Worm (Caenorhabditis elegans): Measurements from ENCODE around the gene ZK662.6.

- no peak for TF ChIP-seq snpc-4 (tag; optimal IDR thresholded peaks at IDR 0.05)
- TF ChIP-seq fos-1 (tag; optimal IDR thresholded peaks at IDR 0.05), result no peak
- no peak for TF ChIP-seq snu-23 (GFP tag; optimal IDR thresholded peaks at IDR 0.05)
- no peak for TF ChIP-seq nhr-11 (tag; optimal IDR thresholded peaks at IDR 0.05)
- TF ChIP-seq unc-62 (GFP tag; optimal IDR thresholded peaks at IDR 0.05), result no peak
- no peak for TF ChIP-seq mef-2 (tag; optimal IDR thresholded peaks at IDR 0.05)
- TF ChIP-seq ztf-11 (tag; optimal IDR thresholded peaks at IDR 0.05), result no peak
- no peak for TF ChIP-seq ces-1 (GFP tag; optimal IDR thresholded peaks at IDR 0.05)
- no peak for TF ChIP-seq pag-3 (tag; optimal IDR thresholded peaks at IDR 0.05; ENCODE audit: borderline replicate concordance, insufficient read depth)
- no peak for TF ChIP-seq efl-3 (GFP tag; optimal IDR thresholded peaks at IDR 0.05)
- no peak for TF ChIP-seq aha-1 (tag; optimal IDR thresholded peaks at IDR 0.05)
- TF ChIP-seq ceh-82 (tag; optimal IDR thresholded peaks at IDR 0.05), result no peak
- no peak for TF ChIP-seq unc-130 (tag; optimal IDR thresholded peaks at IDR 0.05)
Measured at ce11 chrX:15707913-15708312, 10.5 kb upstream of the ZK662.6 start, which contains the start of gene nhr-48.

Measured in whole organism, L1 larva.